Fruit fly (Drosophila melanogaster) whole organism, wandering third instar larva: ENCODE measurements around the gene Rbcn-3A.

Experiments used
- Abd-B ChIP-seq: fragments of >200 bp; optimal IDR thresholded peaks from 2 replicates; lab custom pipeline; 2017; ENCODE audit warnings: missing biosample characterization, missing genetic modification characterization
- CG32264 ChIP-seq: fragments of 200-800 bp; sonication (Bioruptor generic); optimal IDR thresholded peaks from 2 replicates; lab custom pipeline; 2016; ENCODE audit warnings: missing biosample characterization, missing genetic modification characterization
- CG9705 ChIP-seq: fragments of 200-800 bp; sonication (Bioruptor generic); optimal IDR thresholded peaks from 2 replicates; lab custom pipeline; 2018; ENCODE audit warnings: missing biosample characterization, mild to moderate bottlenecking, missing genetic modification characterization
- CrebA ChIP-seq: fragments of 200-800 bp; sonication (Bioruptor generic); optimal IDR thresholded peaks from 2 replicates; lab custom pipeline; 2016; ENCODE audit warnings: missing biosample characterization, mild to moderate bottlenecking, missing genetic modification characterization, borderline replicate concordance
- Dfd ChIP-seq: fragments of >200 bp; optimal IDR thresholded peaks from 2 replicates; lab custom pipeline; 2017; ENCODE audit warnings: missing biosample characterization, missing genetic modification characterization
- Dif ChIP-seq: fragments of 200-275, 200-300 bp; sonication (Bioruptor generic); optimal IDR thresholded peaks from 2 replicates; lab custom pipeline; 2018; ENCODE audit warnings: missing biosample characterization, missing genetic modification characterization; ENCODE audit not compliant: partially characterized antibody
- GATAd ChIP-seq: sonication (Bioruptor generic); optimal IDR thresholded peaks from 2 replicates; lab custom pipeline; 2016; ENCODE audit warnings: missing biosample characterization, missing genetic modification characterization
- HLH106 ChIP-seq: fragments of 200-800 bp; optimal IDR thresholded peaks from 3 replicates; lab custom pipeline; 2019; ENCODE audit warnings: missing biosample characterization, mild to moderate bottlenecking, missing genetic modification characterization, moderate library complexity
- Hnf4 ChIP-seq: fragments of 200-800 bp; sonication (Bioruptor generic); optimal IDR thresholded peaks from 2 replicates; lab custom pipeline; 2016; ENCODE audit warnings: missing biosample characterization, mild to moderate bottlenecking, missing genetic modification characterization
- Hr78 ChIP-seq: fragments of >200 bp; optimal IDR thresholded peaks from 2 replicates; lab custom pipeline; 2017; ENCODE audit warnings: missing biosample characterization, missing genetic modification characterization
- Hr83 ChIP-seq: fragments of 200-300 bp; sonication (Bioruptor generic); optimal IDR thresholded peaks from 2 replicates; lab custom pipeline; 2016; ENCODE audit warnings: missing biosample characterization, mild to moderate bottlenecking, missing genetic modification characterization, moderate library complexity; ENCODE audit not compliant: poor library complexity, severe bottlenecking
- Jra ChIP-seq: sonication (Bioruptor generic); optimal IDR thresholded peaks from 2 replicates; lab custom pipeline; 2016; ENCODE audit warnings: missing biosample characterization, missing genetic modification characterization
- Mio ChIP-seq: sonication (Bioruptor generic); optimal IDR thresholded peaks from 2 replicates; lab custom pipeline; 2016; ENCODE audit warnings: missing biosample characterization, missing genetic modification characterization
- Myc ChIP-seq: fragments of >200 bp; optimal IDR thresholded peaks from 2 replicates; lab custom pipeline; 2017
- OdsH ChIP-seq: fragments of 200-800 bp; sonication (Bioruptor generic); optimal IDR thresholded peaks from 2 replicates; lab custom pipeline; 2016; ENCODE audit warnings: missing biosample characterization, mild to moderate bottlenecking, missing genetic modification characterization
- Rel ChIP-seq, 2 experiments: fragments of 200-800 bp; sonication (Bioruptor generic) in 1 of 2; optimal IDR thresholded peaks; 2 replicates in 1 of 2; 3 replicates in 1 of 2; lab custom pipeline; 2016 to 2019; ENCODE audit warnings: mild to moderate bottlenecking in 2 of 2, missing biosample characterization in 2 of 2, missing genetic modification characterization in 2 of 2, moderate library complexity in 1 of 2
- Sp1 ChIP-seq: fragments of 200-800 bp; sonication (Bioruptor generic); optimal IDR thresholded peaks from 3 replicates; lab custom pipeline; 2019; ENCODE audit warnings: missing biosample characterization, mild to moderate bottlenecking, missing genetic modification characterization, moderate library complexity
- Vsx2 ChIP-seq: fragments of 200-300, 225-300 bp; sonication (Bioruptor generic); optimal IDR thresholded peaks from 2 replicates; lab custom pipeline; 2018; ENCODE audit warnings: missing biosample characterization, missing genetic modification characterization; ENCODE audit not compliant: partially characterized antibody
- br ChIP-seq: fragments of 200-800 bp; sonication (Bioruptor generic); optimal IDR thresholded peaks from 2 replicates; lab custom pipeline; 2016; ENCODE audit warnings: missing biosample characterization, missing genetic modification characterization
- brk ChIP-seq: fragments of 200-800 bp; sonication (Bioruptor generic); optimal IDR thresholded peaks from 2 replicates; lab custom pipeline; 2016; ENCODE audit warnings: missing biosample characterization, mild to moderate bottlenecking, missing genetic modification characterization
- dsf ChIP-seq: sonication (Bioruptor generic); optimal IDR thresholded peaks from 2 replicates; lab custom pipeline; 2016; ENCODE audit warnings: missing biosample characterization, missing genetic modification characterization, borderline replicate concordance
- ey ChIP-seq: fragments of 200-800 bp; sonication (Bioruptor generic); optimal IDR thresholded peaks from 2 replicates; lab custom pipeline; 2016; ENCODE audit warnings: missing biosample characterization, missing genetic modification characterization
- foxo ChIP-seq, 2 experiments: fragments of 200-800 bp; sonication (Bioruptor generic); optimal IDR thresholded peaks; 2 replicates in 1 of 2; 3 replicates in 1 of 2; lab custom pipeline; 2016 to 2017; ENCODE audit warnings: missing biosample characterization in 2 of 2, missing genetic modification characterization in 2 of 2
- fru ChIP-seq: fragments of 200-800 bp; sonication (Bioruptor generic); optimal IDR thresholded peaks from 3 replicates; lab custom pipeline; 2016; ENCODE audit warnings: missing biosample characterization, mild to moderate bottlenecking, missing genetic modification characterization
- h ChIP-seq: fragments of 200-800 bp; sonication (Bioruptor generic); optimal IDR thresholded peaks from 3 replicates; lab custom pipeline; 2016; ENCODE audit warnings: missing biosample characterization, mild to moderate bottlenecking, missing genetic modification characterization
- jim ChIP-seq: fragments of 175-275, 200-325 bp; sonication (Bioruptor generic); optimal IDR thresholded peaks from 2 replicates; lab custom pipeline; 2016; ENCODE audit warnings: missing biosample characterization, mild to moderate bottlenecking, missing genetic modification characterization
- lola ChIP-seq: fragments of >200 bp; optimal IDR thresholded peaks from 2 replicates; lab custom pipeline; 2017; ENCODE audit warnings: missing biosample characterization, missing genetic modification characterization
- pan ChIP-seq: fragments of >200 bp; optimal IDR thresholded peaks from 2 replicates; lab custom pipeline; 2017
- psq ChIP-seq: fragments of 200-800 bp; sonication (Bioruptor generic); optimal IDR thresholded peaks from 3 replicates; lab custom pipeline; 2017; ENCODE audit warnings: missing biosample characterization, mild to moderate bottlenecking, missing genetic modification characterization, moderate library complexity
- rgr ChIP-seq: fragments of 200-800 bp; sonication (Bioruptor generic); optimal IDR thresholded peaks from 3 replicates; lab custom pipeline; 2016; ENCODE audit warnings: missing biosample characterization, mild to moderate bottlenecking, missing genetic modification characterization
- sage ChIP-seq: fragments of 200-800 bp; sonication (Bioruptor generic); optimal IDR thresholded peaks from 2 replicates; lab custom pipeline; 2016; ENCODE audit warnings: missing biosample characterization, mild to moderate bottlenecking, missing genetic modification characterization
- sv ChIP-seq: fragments of 200-800 bp; sonication (Bioruptor generic); optimal IDR thresholded peaks from 3 replicates; lab custom pipeline; 2016; ENCODE audit warnings: missing biosample characterization, missing genetic modification characterization
- tai ChIP-seq: sonication (Bioruptor generic); optimal IDR thresholded peaks from 2 replicates; lab custom pipeline; 2016; ENCODE audit warnings: missing biosample characterization, missing genetic modification characterization
- usp ChIP-seq: fragments of >200 bp; optimal IDR thresholded peaks from 2 replicates; lab custom pipeline; 2017; ENCODE audit warnings: missing biosample characterization, missing genetic modification characterization
- woc ChIP-seq: sonication (Bioruptor generic); optimal IDR thresholded peaks from 2 replicates; lab custom pipeline; 2016; ENCODE audit warnings: missing biosample characterization, mild to moderate bottlenecking, missing genetic modification characterization

Gene Rbcn-3A

DNA sequence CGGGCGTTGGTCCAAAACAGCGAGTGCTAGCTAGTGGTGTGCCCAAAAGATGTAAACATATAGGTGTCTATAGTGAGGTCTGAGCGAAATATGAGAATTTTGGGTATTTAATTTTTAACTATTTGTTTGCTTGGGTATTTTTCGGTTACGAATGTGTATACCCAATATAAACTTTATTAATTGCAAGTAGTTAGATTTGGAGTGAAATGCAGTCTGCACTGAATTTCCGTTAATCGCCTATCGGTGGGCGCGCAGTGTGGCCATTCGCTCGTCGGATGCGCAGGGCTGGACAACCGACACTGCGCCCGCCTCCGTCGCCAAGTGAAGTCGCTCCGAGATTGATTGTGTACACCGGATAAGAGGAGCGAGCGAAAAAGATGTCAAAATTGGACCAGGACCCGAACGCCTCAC, 39.8 kb upstream of the Rbcn-3A start, which contains the start of the genes CG15891 and CG3815:
TSS of gene CG15891 (minus strand) at position 217 of the 411 bp plus-strand sequence.
TSS of gene CG3815 (plus strand) at position 261 of the 411 bp plus-strand sequence.
- TF ChIP-seq GATAd (GFP tag; lab: Kevin White, UChicago) (no peak), ey (GFP tag; lab: Kevin White, UChicago) (peak; percentile 22), Myc (peak; percentile 99), sage (GFP tag; lab: Kevin White, UChicago) (no peak), Hnf4 (no peak), Jra (GFP tag; lab: Kevin White, UChicago) (no peak), Vsx2 (GFP tag; lab: Kevin White, UChicago) (no peak), CG9705 (peak; percentile 49), Hr83 (GFP tag; lab: Kevin White, UChicago) (no peak), CG32264 (no peak), lola (GFP tag; lab: Kevin White, UChicago) (no peak), OdsH (GFP tag; lab: Kevin White, UChicago) (no peak), tai (GFP tag; lab: Kevin White, UChicago) (no peak), Sp1 (GFP tag; lab: Kevin White, UChicago) (peak; percentile 71), jim (no peak), foxo (GFP tag; optimal IDR thresholded peaks at IDR 0.05; lab: Kevin White, UChicago) (peak in 1 of 2 experiments; percentile 63), Abd-B (GFP tag; lab: Kevin White, UChicago) (no peak), CrebA (GFP tag; lab: Kevin White, UChicago) (no peak), dsf (GFP tag; lab: Kevin White, UChicago) (no peak), psq (GFP tag; lab: Kevin White, UChicago) (peak; percentile 31), Dfd (GFP tag; lab: Kevin White, UChicago) (no peak), Rel (GFP tag; optimal IDR thresholded peaks at IDR 0.05; lab: Kevin White, UChicago) (no peak), Rel (tag; optimal IDR thresholded peaks at IDR 0.05; lab: Kevin White, UChicago) (peak; percentile 43), pan (lab: Kevin White, UChicago) (no peak), h (GFP tag; lab: Kevin White, UChicago) (peak; percentile 57), rgr (peak; percentile 51), HLH106 (tag; lab: Kevin White, UChicago) (peak; percentile 77), br (GFP tag; lab: Kevin White, UChicago) (no peak), brk (GFP tag; lab: Kevin White, UChicago) (no peak), usp (GFP tag; lab: Kevin White, UChicago) (no peak), sv (GFP tag; lab: Kevin White, UChicago) (no peak), Mio (GFP tag; lab: Kevin White, UChicago) (no peak), woc (GFP tag; lab: Kevin White, UChicago) (no peak), Hr78 (GFP tag; lab: Kevin White, UChicago) (no peak)

DNA sequence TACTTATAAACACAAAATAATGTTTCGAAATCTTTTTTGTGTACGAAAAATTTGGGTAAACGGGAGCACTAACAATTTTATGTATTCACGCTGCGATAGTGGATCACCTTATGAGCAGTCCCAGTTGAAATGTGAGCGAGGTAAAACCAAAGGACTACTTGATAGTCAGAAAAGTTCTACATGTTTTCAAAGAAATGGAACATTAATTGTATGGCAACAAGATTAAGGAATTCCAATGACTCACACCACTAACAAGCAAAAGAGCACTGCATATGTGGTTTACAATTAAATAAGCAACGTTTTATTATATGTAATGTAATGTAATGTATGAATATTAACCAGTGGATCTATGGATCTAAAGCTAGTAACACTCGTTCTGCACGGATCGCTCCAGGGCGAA, 39.0 kb upstream of the Rbcn-3A start, which contains the start of gene CG15892:
TSS of gene CG15892 (minus strand) at position 101 of the 400 bp plus-strand sequence.
- TF ChIP-seq CG32264 (no peak), Dif (GFP tag; lab: Kevin White, UChicago) (no peak), ey (GFP tag; lab: Kevin White, UChicago) (no peak), usp (GFP tag; lab: Kevin White, UChicago) (no peak), Mio (GFP tag; lab: Kevin White, UChicago) (no peak), lola (GFP tag; lab: Kevin White, UChicago) (no peak), Hnf4 (no peak), CG9705 (no peak), Hr83 (GFP tag; lab: Kevin White, UChicago) (no peak), woc (GFP tag; lab: Kevin White, UChicago) (no peak), dsf (GFP tag; lab: Kevin White, UChicago) (no peak)

DNA sequence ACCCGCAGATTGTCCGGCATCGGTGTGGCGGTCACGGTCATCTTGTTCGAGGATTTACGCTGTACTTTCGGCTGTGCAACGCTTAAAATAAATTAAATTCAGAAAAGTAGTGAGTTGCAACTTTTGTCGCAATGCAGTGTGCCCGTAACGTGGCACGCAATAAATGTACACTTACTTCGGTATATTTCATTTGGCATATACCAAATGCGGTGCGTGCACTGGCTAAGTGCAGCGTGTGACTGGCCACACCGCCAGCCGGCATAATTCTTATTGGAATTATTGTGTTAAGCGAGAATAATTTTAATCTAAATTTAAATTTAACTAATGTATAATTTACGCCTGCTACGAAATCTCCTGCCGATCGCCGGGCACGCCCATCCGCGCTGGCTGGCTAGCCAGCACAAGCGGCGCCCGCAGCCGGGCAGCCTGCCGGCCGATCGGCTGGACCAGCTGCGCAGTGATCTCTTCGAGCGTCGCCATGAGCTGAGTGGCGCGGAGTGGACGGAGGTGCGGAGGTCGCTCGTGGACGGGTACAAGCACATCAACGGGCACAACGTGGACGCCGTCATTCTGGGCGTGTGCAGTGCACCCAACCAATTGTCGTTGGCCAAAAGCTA, 35.9 kb upstream of the Rbcn-3A start, which contains the start of the genes Rpt4 and mldr:
TSS of gene Rpt4 (minus strand) at position 163 of the 617 bp plus-strand sequence.
TSS of gene mldr (plus strand) at position 221 of the 617 bp plus-strand sequence.
- TF ChIP-seq GATAd (GFP tag; lab: Kevin White, UChicago) (no peak), fru (GFP tag; lab: Kevin White, UChicago) (no peak), Hr83 (GFP tag; lab: Kevin White, UChicago) (peak; percentile 5), sv (GFP tag; lab: Kevin White, UChicago) (no peak), br (GFP tag; lab: Kevin White, UChicago) (no peak), Hr78 (GFP tag; lab: Kevin White, UChicago) (no peak), Sp1 (GFP tag; lab: Kevin White, UChicago) (peak; percentile 18), usp (GFP tag; lab: Kevin White, UChicago) (no peak), Rel (GFP tag; optimal IDR thresholded peaks at IDR 0.05; lab: Kevin White, UChicago) (no peak), Rel (tag; optimal IDR thresholded peaks at IDR 0.05; lab: Kevin White, UChicago) (peak; percentile 53), Dfd (GFP tag; lab: Kevin White, UChicago) (no peak)
